Worm (Caenorhabditis elegans) whole organism, late embryonic: ENCODE data around the gene cmd-1.

Source experiments
- C08G9.2 ChIP-seq: sonication (generic microtip); optimal IDR thresholded peaks from 2 replicates; lab custom pipeline; 2016; ENCODE audit warnings: mild to moderate bottlenecking, missing genetic modification characterization, moderate library complexity, missing compliant biosample characterization
- ahr-1 ChIP-seq: sonication (generic microtip); optimal IDR thresholded peaks from 2 replicates; lab custom pipeline; 2016; ENCODE audit warnings: missing genetic modification characterization, missing compliant biosample characterization
- ceh-18 ChIP-seq: sonication (generic microtip); optimal IDR thresholded peaks from 2 replicates; lab custom pipeline; 2016; ENCODE audit warnings: missing genetic modification characterization, missing compliant biosample characterization
- ceh-19 ChIP-seq: fragments of 200-800 bp; sonication (Bioruptor generic); optimal IDR thresholded peaks from 2 replicates; lab custom pipeline; 2018; ENCODE audit warnings: mild to moderate bottlenecking, missing genetic modification characterization, missing compliant biosample characterization
- ceh-24 ChIP-seq: sonication (generic microtip); optimal IDR thresholded peaks from 2 replicates; lab custom pipeline; 2016; ENCODE audit warnings: mild to moderate bottlenecking, missing genetic modification characterization, missing compliant biosample characterization
- ceh-31 ChIP-seq: sonication (generic microtip); optimal IDR thresholded peaks from 2 replicates; lab custom pipeline; 2016; ENCODE audit warnings: missing genetic modification characterization, missing compliant biosample characterization
- ceh-34 ChIP-seq: sonication (generic microtip); optimal IDR thresholded peaks from 2 replicates; lab custom pipeline; 2016; ENCODE audit warnings: mild to moderate bottlenecking, missing genetic modification characterization, missing compliant biosample characterization
- ceh-6 ChIP-seq: fragments of 200-800 bp; sonication (Bioruptor generic); optimal IDR thresholded peaks from 2 replicates; lab custom pipeline; 2018; ENCODE audit warnings: mild to moderate bottlenecking, missing genetic modification characterization, missing compliant biosample characterization
- ceh-9 ChIP-seq: sonication (generic microtip); optimal IDR thresholded peaks from 2 replicates; lab custom pipeline; 2016; ENCODE audit warnings: mild to moderate bottlenecking, missing genetic modification characterization, inconsistent platforms, missing compliant biosample characterization
- dmd-4 ChIP-seq: sonication (generic microtip); optimal IDR thresholded peaks from 2 replicates; lab custom pipeline; 2016; ENCODE audit warnings: borderline replicate concordance, missing genetic modification characterization, missing compliant biosample characterization
- dve-1 ChIP-seq: sonication (generic microtip); optimal IDR thresholded peaks from 2 replicates; lab custom pipeline; 2017; ENCODE audit warnings: antibody characterized with exemption, mild to moderate bottlenecking, missing genetic modification characterization, missing compliant biosample characterization
- elt-4 ChIP-seq: sonication (generic microtip); optimal IDR thresholded peaks from 2 replicates; lab custom pipeline; 2016; ENCODE audit warnings: missing genetic modification characterization, missing compliant biosample characterization
- eyg-1 ChIP-seq: sonication (generic microtip); optimal IDR thresholded peaks from 2 replicates; lab custom pipeline; 2016; ENCODE audit warnings: missing genotype, missing genetic modification characterization, missing compliant biosample characterization
- fkh-10 ChIP-seq: fragments of 150-350 bp; optimal IDR thresholded peaks from 2 replicates; lab custom pipeline; 2014; ENCODE audit warnings: missing biosample characterization, missing genetic modification reagents, missing genetic modification characterization
- gmeb-2 ChIP-seq: sonication (generic microtip); optimal IDR thresholded peaks from 2 replicates; lab custom pipeline; 2016; ENCODE audit warnings: missing genetic modification characterization, inconsistent platforms, missing compliant biosample characterization
- hlh-30 ChIP-seq: sonication (generic microtip); optimal IDR thresholded peaks from 2 replicates; lab custom pipeline; 2017; ENCODE audit warnings: antibody characterized with exemption, missing genetic modification characterization, missing compliant biosample characterization; ENCODE audit not compliant: insufficient read depth
- hlh-6 ChIP-seq: sonication (generic microtip); optimal IDR thresholded peaks from 2 replicates; lab custom pipeline; 2016; ENCODE audit warnings: missing genotype, missing genetic modification characterization, missing compliant biosample characterization
- hlh-8 ChIP-seq: sonication (generic microtip); optimal IDR thresholded peaks from 2 replicates; lab custom pipeline; 2016; ENCODE audit warnings: missing genotype, missing genetic modification characterization, missing compliant biosample characterization
- lim-6 ChIP-seq: sonication (generic microtip); optimal IDR thresholded peaks from 2 replicates; lab custom pipeline; 2016; ENCODE audit warnings: missing genetic modification characterization, missing compliant biosample characterization
- madf-2 ChIP-seq: sonication (generic microtip); optimal IDR thresholded peaks from 2 replicates; lab custom pipeline; 2017; ENCODE audit warnings: missing genetic modification characterization, missing compliant biosample characterization
- npax-4 ChIP-seq: sonication (generic microtip); optimal IDR thresholded peaks from 2 replicates; lab custom pipeline; 2016; ENCODE audit warnings: missing genetic modification characterization, missing compliant biosample characterization
- pat-9 ChIP-seq: fragments of 200-800 bp; sonication (Bioruptor generic); optimal IDR thresholded peaks from 2 replicates; lab custom pipeline; 2018; ENCODE audit warnings: mild to moderate bottlenecking, missing genetic modification characterization, moderate library complexity, missing compliant biosample characterization
- pax-1 ChIP-seq: fragments of 150-350 bp; optimal IDR thresholded peaks from 2 replicates; lab custom pipeline; 2014; ENCODE audit warnings: missing biosample characterization, missing genetic modification characterization
- pqm-1 ChIP-seq: sonication (generic microtip); optimal IDR thresholded peaks from 2 replicates; lab custom pipeline; 2016; ENCODE audit warnings: missing genetic modification characterization, missing compliant biosample characterization
- syd-9 ChIP-seq: sonication (generic microtip); optimal IDR thresholded peaks from 2 replicates; lab custom pipeline; 2016; ENCODE audit warnings: mild to moderate bottlenecking, missing genetic modification characterization, moderate library complexity, missing compliant biosample characterization
- tbx-2 ChIP-seq: sonication (generic microtip); optimal IDR thresholded peaks from 2 replicates; lab custom pipeline; 2016; ENCODE audit warnings: missing genetic modification characterization, missing compliant biosample characterization
- ttx-3 ChIP-seq: sonication (generic microtip); optimal IDR thresholded peaks from 2 replicates; lab custom pipeline; 2016; ENCODE audit warnings: missing genetic modification reagents, missing genetic modification characterization, missing compliant biosample characterization
- unc-42 ChIP-seq: sonication (generic microtip); optimal IDR thresholded peaks from 2 replicates; lab custom pipeline; 2016; ENCODE audit warnings: missing genotype, missing genetic modification characterization, missing compliant biosample characterization
- unc-55 ChIP-seq: sonication (generic microtip); optimal IDR thresholded peaks from 2 replicates; lab custom pipeline; 2017; ENCODE audit warnings: missing biosample characterization, missing genetic modification reagents, missing genetic modification characterization
- zip-5 ChIP-seq: sonication (generic microtip); optimal IDR thresholded peaks from 2 replicates; lab custom pipeline; 2016; ENCODE audit warnings: missing genetic modification characterization, missing compliant biosample characterization

The cmd-1 gene

DNA sequence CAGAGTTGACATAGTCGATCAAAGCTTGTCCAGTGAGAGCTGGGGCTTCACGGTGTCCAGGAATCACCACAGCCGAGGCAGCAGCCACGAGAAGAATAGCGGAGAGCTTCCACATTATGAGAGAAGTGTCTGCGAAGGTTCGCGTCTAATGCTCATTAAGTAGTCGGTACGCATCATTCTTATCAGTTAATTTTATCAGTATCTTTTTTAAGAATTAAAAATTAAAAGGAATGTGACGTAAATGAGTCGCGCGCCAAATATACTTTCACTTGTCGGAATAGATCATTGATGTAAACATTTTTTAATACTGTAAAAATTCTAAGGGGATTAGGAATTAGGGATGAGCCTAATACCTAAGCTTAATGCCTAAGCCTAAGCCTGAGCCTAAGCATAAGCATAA is 22.2 kb upstream of the cmd-1 start, which contains the start of gene cpr-5:
TSS of gene cpr-5 (minus strand) at position 197 of the 400 bp plus-strand sequence.
- no peak for TF ChIP-seq zip-5 (tag; lab: Kevin White, UChicago)
- TF ChIP-seq C08G9.2: no peak
- no peak for TF ChIP-seq dmd-4 (tag; lab: Kevin White, UChicago)
- TF ChIP-seq ceh-34 (tag; lab: Kevin White, UChicago): no peak
- TF ChIP-seq ahr-1 (tag; lab: Kevin White, UChicago): no peak
- no peak for TF ChIP-seq ceh-9 (tag; lab: Kevin White, UChicago)
- no peak for TF ChIP-seq lim-6 (tag; lab: Kevin White, UChicago)
- TF ChIP-seq npax-4 (tag; lab: Kevin White, UChicago): no peak

DNA sequence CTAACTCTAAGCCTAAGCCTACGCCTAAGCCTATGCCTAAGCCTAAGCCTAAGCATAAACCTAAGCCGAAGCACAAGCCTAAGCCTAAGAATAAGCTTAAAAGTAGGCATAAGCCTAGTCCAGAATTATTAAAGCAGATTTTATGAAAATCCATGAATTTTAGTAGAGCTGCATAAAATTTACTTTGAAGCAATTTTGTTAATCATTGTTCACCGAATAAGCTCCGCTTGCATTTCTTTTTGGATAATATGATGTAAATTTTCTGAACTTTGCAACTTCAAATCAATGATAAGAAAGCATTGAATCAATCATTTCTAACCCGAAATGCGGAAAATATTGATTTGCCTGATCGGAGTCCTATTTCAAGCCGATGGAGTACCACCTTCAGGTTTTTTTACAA is 21.8 kb upstream of the cmd-1 start, which contains the start of gene cpr-8:
TSS of gene cpr-8 (plus strand) at position 301 of the 400 bp plus-strand sequence.
- TF ChIP-seq pat-9 (tag; lab: Kevin White, UChicago) (no peak), pqm-1 (tag; lab: Kevin White, UChicago) (no peak)

DNA sequence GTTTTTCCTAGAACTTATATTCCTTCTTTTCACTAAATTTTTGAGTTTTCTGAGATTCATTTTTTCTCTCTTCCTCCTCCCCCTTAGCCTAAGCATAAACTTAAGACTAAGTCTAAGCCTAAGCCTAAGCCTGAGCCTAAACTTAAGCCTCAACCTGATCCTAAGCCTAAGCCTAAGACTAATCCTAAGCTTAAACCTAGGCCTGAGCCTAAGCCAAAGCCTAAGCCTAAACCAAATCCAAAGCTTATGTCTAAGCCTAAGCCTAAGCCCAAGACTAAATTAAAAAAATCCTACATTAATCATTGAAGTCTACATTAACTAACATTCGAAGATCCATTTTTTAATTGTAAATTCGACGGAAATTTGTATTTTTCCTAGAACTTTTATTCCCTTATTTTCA is 15.3 kb upstream of the cmd-1 start:
- TF ChIP-seq gmeb-2 (tag; lab: Kevin White, UChicago): no peak
- TF ChIP-seq dve-1 (tag; lab: Kevin White, UChicago): peak; percentile 76
- TF ChIP-seq ceh-19 (GFP tag; lab: Kevin White, UChicago): no peak
- TF ChIP-seq eyg-1 (tag; lab: Kevin White, UChicago): no peak

DNA sequence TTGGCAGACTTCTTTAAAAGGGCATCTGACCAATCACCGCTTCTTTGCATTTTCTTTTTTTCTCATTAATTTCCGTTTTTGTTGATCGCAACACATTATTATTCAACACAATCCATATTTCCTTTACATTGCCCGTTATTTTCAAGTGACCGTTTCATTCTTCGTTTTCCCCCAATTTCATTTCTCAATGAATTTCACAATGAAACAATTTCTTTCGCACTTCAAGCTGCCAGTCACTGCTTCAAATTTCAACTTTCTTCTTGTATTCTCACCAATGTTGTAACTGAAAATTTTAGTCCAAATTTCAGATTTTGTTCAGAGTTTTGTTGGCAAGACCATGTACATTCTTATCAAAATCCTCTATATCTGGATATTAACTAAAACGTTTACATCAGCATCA is 14.6 kb upstream of the cmd-1 start, which contains the start of gene cutl-22:
TSS of gene cutl-22 (plus strand) at position 301 of the 400 bp plus-strand sequence.
- no peak for TF ChIP-seq ceh-31 (tag; lab: Kevin White, UChicago)
- no peak for TF ChIP-seq tbx-2 (tag; lab: Kevin White, UChicago)
- no peak for TF ChIP-seq fkh-10 (GFP tag; lab: Kevin White, UChicago)
- TF ChIP-seq ceh-24: no peak
- TF ChIP-seq hlh-30 (tag; lab: Kevin White, UChicago): no peak
- no peak for TF ChIP-seq ceh-19 (GFP tag; lab: Kevin White, UChicago)
- no peak for TF ChIP-seq dmd-4 (tag; lab: Kevin White, UChicago)
- no peak for TF ChIP-seq ceh-18 (tag; lab: Kevin White, UChicago)
- TF ChIP-seq lim-6 (tag; lab: Kevin White, UChicago): no peak
- TF ChIP-seq pax-1 (tag; lab: Kevin White, UChicago): no peak
- TF ChIP-seq unc-55 (GFP tag; lab: Kevin White, UChicago): no peak
- TF ChIP-seq elt-4: no peak
- TF ChIP-seq ttx-3 (tag; lab: Kevin White, UChicago): no peak
- no peak for TF ChIP-seq syd-9 (tag; lab: Kevin White, UChicago)
- TF ChIP-seq madf-2 (tag; lab: Kevin White, UChicago): no peak
- no peak for TF ChIP-seq hlh-8 (tag; lab: Kevin White, UChicago)
- no peak for TF ChIP-seq ceh-6 (GFP tag; lab: Kevin White, UChicago)

DNA sequence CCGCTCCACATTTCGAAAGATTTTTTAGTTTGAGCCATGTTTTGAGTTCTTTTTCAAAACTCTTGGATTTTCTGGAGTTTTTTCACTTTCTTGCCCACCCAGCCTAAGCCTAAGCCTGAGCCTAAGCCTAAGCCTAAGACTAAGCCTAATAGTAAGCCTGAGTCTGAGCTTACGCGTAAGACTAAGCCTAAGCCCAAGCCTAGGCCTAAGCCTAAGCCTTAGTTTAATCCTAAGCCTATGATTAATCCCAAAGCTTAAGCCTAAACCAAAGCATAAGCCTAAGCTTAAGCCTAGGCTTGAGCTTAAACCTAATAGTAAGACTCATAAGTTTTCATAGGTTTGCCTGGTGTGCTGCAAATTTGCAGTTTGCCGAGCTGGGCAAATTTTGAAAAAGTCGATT is 13.8 kb upstream of the cmd-1 start:
- peak; percentile 94 for TF ChIP-seq dve-1 (tag; lab: Kevin White, UChicago)
- no peak for TF ChIP-seq zip-5 (tag; lab: Kevin White, UChicago)

DNA sequence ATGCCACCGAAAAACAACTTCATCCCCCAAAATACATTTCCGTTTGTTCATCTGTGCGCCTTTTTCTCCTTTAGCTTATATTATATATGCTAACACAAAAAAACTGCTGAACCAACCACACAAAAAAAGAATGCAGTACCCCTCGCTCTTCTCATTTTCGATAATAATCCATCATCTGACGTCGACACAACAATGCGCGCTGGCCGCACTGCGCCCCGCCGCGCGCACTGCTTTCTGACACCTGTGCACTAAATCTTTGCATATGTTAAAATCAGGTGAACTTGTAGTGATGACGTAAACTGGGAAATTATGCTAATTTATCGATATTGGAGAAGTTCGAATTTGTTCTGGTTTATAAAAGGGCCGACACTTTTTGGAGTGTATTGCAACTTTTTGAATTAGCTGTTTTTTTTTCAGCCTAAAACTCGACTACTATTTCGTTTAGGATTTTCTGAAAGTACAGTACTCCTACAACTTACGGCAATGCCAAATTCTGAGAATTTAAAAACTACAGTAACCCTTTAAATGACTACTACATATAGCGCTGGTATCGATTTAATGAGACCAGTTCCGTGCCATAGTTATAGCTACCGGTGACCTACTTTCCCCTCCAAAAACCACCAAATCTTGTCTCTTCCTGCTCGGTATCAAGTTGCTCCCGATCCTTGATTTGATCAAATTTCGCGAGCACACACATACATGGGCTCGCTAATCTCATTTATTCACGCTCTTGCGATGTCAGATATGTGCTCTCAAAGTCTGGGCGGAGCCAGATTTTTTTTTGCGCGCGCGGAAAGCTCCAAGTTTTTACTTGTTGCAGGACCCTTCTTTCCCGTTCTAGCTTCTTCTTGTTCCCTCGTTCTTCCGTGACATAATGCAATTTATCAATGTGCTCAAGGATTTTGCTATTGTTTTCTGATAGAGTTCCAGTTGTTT is 6.1 kb upstream of the cmd-1 start:
- TF ChIP-seq pat-9 (tag; lab: Kevin White, UChicago) (no peak), unc-42 (tag; lab: Kevin White, UChicago) (peak; percentile 98), hlh-6 (tag; lab: Kevin White, UChicago) (no peak), fkh-10 (GFP tag; lab: Kevin White, UChicago) (peak; percentile 45), hlh-30 (tag; lab: Kevin White, UChicago) (no peak)
